Worm (Caenorhabditis elegans): ENCODE results near the gene tag-340.

- TF ChIP-seq W03F9.2 (tag; optimal IDR thresholded peaks at IDR 0.05) (no peak), him-1 (tag; optimal IDR thresholded peaks at IDR 0.05) (no peak), dao-5 (tag; optimal IDR thresholded peaks at IDR 0.05) (no peak)
These were observed 6.8 kb upstream of the tag-340 start, which contains the start of gene F26F4.6 for ce11 chrIII:4893540-4893939.

Measured in whole organism, L4/young adult.